Worm (Caenorhabditis elegans): ENCODE data around the gene mig-21.

The mig-21 gene

DNA sequence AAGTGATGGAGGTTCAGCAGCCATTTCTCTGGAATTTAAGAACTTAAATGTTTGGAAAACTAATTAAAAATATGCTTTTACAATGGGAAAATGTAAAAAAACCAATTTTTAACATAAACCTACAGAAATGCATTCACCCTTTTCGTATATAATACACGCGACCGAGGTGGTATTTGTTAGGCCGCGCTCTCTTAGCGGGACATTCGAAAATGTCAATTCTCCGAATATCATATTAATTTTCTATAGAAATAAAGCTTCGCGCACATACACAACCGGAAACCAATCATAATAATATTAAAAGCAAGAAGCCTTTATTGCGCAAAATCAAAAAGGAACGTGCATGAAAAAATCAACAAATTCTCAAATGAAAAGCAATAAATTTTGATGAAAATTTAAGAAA is 24.9 kb downstream of the mig-21 start, which contains the start of gene ddx-23:
Gene ddx-23, minus strand, starts transcription at position 30 of the 400 bp plus-strand sequence.
- TF ChIP-seq nhr-129 (tag; optimal IDR thresholded peaks at IDR 0.05) (no peak), unc-55 (GFP tag; optimal IDR thresholded peaks at IDR 0.05) (peak; percentile 4), peb-1 (tag; optimal IDR thresholded peaks at IDR 0.05) (no peak), R02D3.7 (tag; optimal IDR thresholded peaks at IDR 0.05) (no peak), zag-1 (tag; optimal IDR thresholded peaks at IDR 0.05) (no peak), mdl-1 (tag; optimal IDR thresholded peaks at IDR 0.05) (no peak), unc-62 (GFP tag; optimal IDR thresholded peaks at IDR 0.05) (no peak), ztf-4 (tag; optimal IDR thresholded peaks at IDR 0.05) (peak; percentile 81), alr-1 (tag; optimal IDR thresholded peaks at IDR 0.05) (no peak), lsy-2 (tag; optimal IDR thresholded peaks at IDR 0.05) (peak in 1 of 2 experiments; percentile 57), elt-3 (tag; optimal IDR thresholded peaks at IDR 0.05) (no peak), sma-3 (GFP tag; optimal IDR thresholded peaks at IDR 0.05) (peak; percentile 49), Y55F3AM.14 (GFP tag; optimal IDR thresholded peaks at IDR 0.05) (no peak), nhr-237 (tag; optimal IDR thresholded peaks at IDR 0.05) (no peak), elt-1 (tag; optimal IDR thresholded peaks at IDR 0.05) (no peak), dmd-4 (tag; optimal IDR thresholded peaks at IDR 0.05) (no peak), ztf-1 (GFP tag; conservative IDR thresholded peaks at IDR 0.05) (no peak), aly-2 (tag; optimal IDR thresholded peaks at IDR 0.05) (no peak), lin-11 (tag; optimal IDR thresholded peaks at IDR 0.05) (no peak), lin-13 (GFP tag; optimal IDR thresholded peaks at IDR 0.05) (peak; percentile 8), nhr-6 (tag; optimal IDR thresholded peaks at IDR 0.05) (no peak), snpc-4 (tag; optimal IDR thresholded peaks at IDR 0.05) (no peak), fos-1 (tag; optimal IDR thresholded peaks at IDR 0.05) (no peak), gmeb-1 (tag; optimal IDR thresholded peaks at IDR 0.05) (peak; percentile 63), nhr-23 (tag; optimal IDR thresholded peaks at IDR 0.05) (no peak), nhr-12 (tag; optimal IDR thresholded peaks at IDR 0.05) (no peak), nhr-21 (tag; optimal IDR thresholded peaks at IDR 0.05) (no peak), ama-1 (optimal IDR thresholded peaks at IDR 0.05) (peak; percentile 53), unc-39 (tag; optimal IDR thresholded peaks at IDR 0.05) (no peak), nhr-77 (tag; optimal IDR thresholded peaks at IDR 0.05) (no peak), sma-9 (GFP tag; optimal IDR thresholded peaks at IDR 0.05) (no peak), sma-9 (tag; optimal IDR thresholded peaks at IDR 0.05) (no peak), crh-2 (tag; optimal IDR thresholded peaks at IDR 0.05) (no peak), blmp-1 (tag; optimal IDR thresholded peaks at IDR 0.05; ENCODE audit: insufficient read depth) (no peak), C34F6.9 (tag; optimal IDR thresholded peaks at IDR 0.05) (peak; percentile 14), ceh-82 (tag; optimal IDR thresholded peaks at IDR 0.05) (no peak), sem-4 (tag; optimal IDR thresholded peaks at IDR 0.05) (no peak), mab-5 (tag; optimal IDR thresholded peaks at IDR 0.05) (no peak), ztf-11 (tag; optimal IDR thresholded peaks at IDR 0.05) (no peak), lin-39 (tag; optimal IDR thresholded peaks at IDR 0.05) (no peak), nhr-25 (tag; optimal IDR thresholded peaks at IDR 0.05) (no peak), ZK546.5 (tag; optimal IDR thresholded peaks at IDR 0.05) (no peak), ceh-16 (tag; optimal IDR thresholded peaks at IDR 0.05) (no peak), F13H6.1 (tag; optimal IDR thresholded peaks at IDR 0.05) (no peak), egl-27 (tag; optimal IDR thresholded peaks at IDR 0.05) (no peak), nhr-10 (tag; optimal IDR thresholded peaks at IDR 0.05) (no peak), skn-1 (tag; optimal IDR thresholded peaks at IDR 0.05) (no peak), nhr-11 (tag; optimal IDR thresholded peaks at IDR 0.05) (no peak), mbf-1 (tag; optimal IDR thresholded peaks at IDR 0.05) (no peak)
